Fruit fly (Drosophila melanogaster) whole organism, prepupa: ENCODE measurements at regions not wholly inside any gene's neighbourhood (a gene's known extent, or its start where the extent isn't known, plus 50 kb on each side); places are given as distances from the start of the nearest gene placed in this dataset.

Experiments
- CG10631 ChIP-seq: fragments of 200-800 bp; sonication (Bioruptor generic); optimal IDR thresholded peaks from 2 replicates; lab custom pipeline; 2016; ENCODE audit warnings: missing biosample characterization, missing genetic modification characterization
- CG10669 ChIP-seq: fragments of 200-800 bp; sonication (Bioruptor generic); optimal IDR thresholded peaks from 3 replicates; lab custom pipeline; 2018; ENCODE audit warnings: missing biosample characterization, mild to moderate bottlenecking, missing genetic modification characterization, moderate library complexity
- CG11762 ChIP-seq: fragments of 200-800 bp; sonication (Bioruptor generic); optimal IDR thresholded peaks from 3 replicates; lab custom pipeline; 2016; ENCODE audit warnings: missing biosample characterization, missing genetic modification characterization; ENCODE audit not compliant: insufficient read depth
- CG1621 ChIP-seq: fragments of 200-800 bp; sonication (Bioruptor generic); optimal IDR thresholded peaks from 3 replicates; lab custom pipeline; 2018; ENCODE audit warnings: missing biosample characterization, mild to moderate bottlenecking, missing genetic modification characterization
- CG3032 ChIP-seq: fragments of 200-800 bp; optimal IDR thresholded peaks from 2 replicates; lab custom pipeline; 2019; ENCODE audit warnings: missing biosample characterization, mild to moderate bottlenecking, missing genetic modification characterization, moderate library complexity
- CG34406 ChIP-seq: fragments of 200-800 bp; sonication (Bioruptor generic); optimal IDR thresholded peaks from 3 replicates; lab custom pipeline; 2016; ENCODE audit warnings: missing biosample characterization, missing genetic modification characterization
- CG6163 ChIP-seq: fragments of 200-800 bp; sonication (Bioruptor generic); IDR thresholded peaks from 3 replicates; pipeline ENCODE4 v1.3.6; 2022; ENCODE audit warnings: missing biosample characterization, missing genetic modification characterization
- CG6792 ChIP-seq: fragments of 200-800 bp; sonication (Bioruptor generic); optimal IDR thresholded peaks from 3 replicates; lab custom pipeline; 2016; ENCODE audit warnings: missing biosample characterization, missing genetic modification characterization
- CG6808 ChIP-seq: fragments of 200-800 bp; sonication (Bioruptor generic); optimal IDR thresholded peaks from 3 replicates; lab custom pipeline; 2017; ENCODE audit warnings: missing biosample characterization, missing genetic modification characterization, mild to moderate bottlenecking, moderate library complexity, missing genetic modification reagents
- CG7368 ChIP-seq: fragments of 200-800 bp; sonication (Bioruptor generic); optimal IDR thresholded peaks from 3 replicates; lab custom pipeline; 2016; ENCODE audit warnings: missing biosample characterization, missing genetic modification characterization
- CG8119 ChIP-seq: fragments of 200-800 bp; sonication (Bioruptor generic); IDR thresholded peaks from 3 replicates; pipeline ENCODE4 v1.3.6; 2022; ENCODE audit warnings: missing biosample characterization, missing genetic modification characterization
- CG8319 ChIP-seq: fragments of 200-800 bp; sonication (Bioruptor generic); optimal IDR thresholded peaks from 3 replicates; lab custom pipeline; 2016; ENCODE audit warnings: missing biosample characterization, missing genetic modification characterization
- CG8632 ChIP-seq: fragments of 200-800 bp; sonication (Bioruptor generic); optimal IDR thresholded peaks from 3 replicates; lab custom pipeline; 2016; ENCODE audit warnings: missing biosample characterization, missing genetic modification characterization
- CG9139 ChIP-seq: fragments of 200-800 bp; sonication (Bioruptor generic); optimal IDR thresholded peaks from 3 replicates; lab custom pipeline; 2017; ENCODE audit warnings: missing biosample characterization, mild to moderate bottlenecking, missing genetic modification characterization
- Eip75B ChIP-seq: fragments of 200-800 bp; sonication (Bioruptor generic); optimal IDR thresholded peaks from 3 replicates; lab custom pipeline; 2016; ENCODE audit warnings: missing biosample characterization, missing genetic modification characterization
- Ets96B ChIP-seq: fragments of 200-800 bp; optimal IDR thresholded peaks from 2 replicates; lab custom pipeline; 2019; ENCODE audit warnings: missing biosample characterization, mild to moderate bottlenecking, missing genetic modification characterization, moderate library complexity
- Gug ChIP-seq: fragments of 200-800 bp; sonication (Bioruptor generic); IDR thresholded peaks from 2 replicates; pipeline ENCODE4 v1.3.6; 2022; ENCODE audit warnings: missing biosample characterization, missing genetic modification characterization
- Hr38 ChIP-seq: sonication (Bioruptor generic); optimal IDR thresholded peaks from 2 replicates; lab custom pipeline; 2016; ENCODE audit warnings: missing biosample characterization, missing genetic modification characterization
- Lpt ChIP-seq: fragments of 200-800 bp; sonication (Bioruptor generic); optimal IDR thresholded peaks from 3 replicates; lab custom pipeline; 2016; ENCODE audit warnings: missing biosample characterization, missing genetic modification characterization
- Met ChIP-seq: fragments of 200-800 bp; sonication (Bioruptor generic); optimal IDR thresholded peaks from 3 replicates; lab custom pipeline; 2016; ENCODE audit warnings: missing biosample characterization, missing genetic modification characterization
- eg ChIP-seq: fragments of 200-800 bp; sonication (Bioruptor generic); IDR thresholded peaks from 3 replicates; pipeline ENCODE4 v1.3.6; 2022; ENCODE audit warnings: missing biosample characterization, missing genetic modification characterization
- esn ChIP-seq: fragments of 200-800 bp; sonication (Bioruptor generic); optimal IDR thresholded peaks from 2 replicates; lab custom pipeline; 2016; ENCODE audit warnings: missing biosample characterization, mild to moderate bottlenecking, missing genetic modification characterization, moderate library complexity
- lz ChIP-seq: fragments of 200-800 bp; sonication (Bioruptor generic); optimal IDR thresholded peaks from 3 replicates; lab custom pipeline; 2016; ENCODE audit warnings: missing biosample characterization, missing genetic modification characterization
- pdm3 ChIP-seq: fragments of 200-800 bp; sonication (Bioruptor generic); optimal IDR thresholded peaks from 3 replicates; lab custom pipeline; 2016; ENCODE audit warnings: missing biosample characterization, missing genetic modification characterization
- spab ChIP-seq: fragments of 200-800 bp; sonication (Bioruptor generic); optimal IDR thresholded peaks from 2 replicates; lab custom pipeline; 2017; ENCODE audit warnings: missing biosample characterization, mild to moderate bottlenecking, missing genetic modification characterization, missing genetic modification reagents

- TF ChIP-seq CG8119 (GFP tag; lab: Robert Waterston, UW) (peak; percentile 42; the same call in 1 of the 3 replicates), CG34406 (no peak), pdm3 (no peak), CG6808 (GFP tag; lab: Kevin White, UChicago) (peak; percentile 37), Met (peak; percentile 22), spab (peak; percentile 57), CG6163 (GFP tag; lab: Robert Waterston, UW) (no peak), CG10631 (GFP tag; lab: Kevin White, UChicago) (peak; percentile 39), Eip75B (peak; percentile 7), CG9139 (no peak), CG6792 (GFP tag; lab: Kevin White, UChicago) (no peak), CG11762 (GFP tag; lab: Kevin White, UChicago) (no peak), Lpt (GFP tag; lab: Kevin White, UChicago) (no peak), Hr38 (GFP tag; lab: Kevin White, UChicago) (no peak), CG1621 (tag; lab: Kevin White, UChicago) (no peak), CG8632 (no peak), Gug (peak; percentile 67; the same call in 1 of the 2 replicates), Ets96B (tag; lab: Kevin White, UChicago) (peak; percentile 57), CG10669 (GFP tag; lab: Kevin White, UChicago) (peak; percentile 49), lz (GFP tag; lab: Kevin White, UChicago) (no peak), esn (GFP tag; lab: Kevin White, UChicago) (no peak), CG7368 (GFP tag; lab: Kevin White, UChicago) (peak; percentile 10), eg (GFP tag; lab: Robert Waterston, UW) (peak; percentile 71; the same call in 2 of the 3 replicates), CG8319 (GFP tag; lab: Kevin White, UChicago) (peak; percentile 5), CG3032 (tag; lab: Kevin White, UChicago) (peak; percentile 74)
Observed at dm6 chr2L:20204606-20205005, 52.4 kb downstream of the CG17571 start.
